Fruit fly (Drosophila melanogaster): ENCODE data around the gene Acp24A4.

DNA sequence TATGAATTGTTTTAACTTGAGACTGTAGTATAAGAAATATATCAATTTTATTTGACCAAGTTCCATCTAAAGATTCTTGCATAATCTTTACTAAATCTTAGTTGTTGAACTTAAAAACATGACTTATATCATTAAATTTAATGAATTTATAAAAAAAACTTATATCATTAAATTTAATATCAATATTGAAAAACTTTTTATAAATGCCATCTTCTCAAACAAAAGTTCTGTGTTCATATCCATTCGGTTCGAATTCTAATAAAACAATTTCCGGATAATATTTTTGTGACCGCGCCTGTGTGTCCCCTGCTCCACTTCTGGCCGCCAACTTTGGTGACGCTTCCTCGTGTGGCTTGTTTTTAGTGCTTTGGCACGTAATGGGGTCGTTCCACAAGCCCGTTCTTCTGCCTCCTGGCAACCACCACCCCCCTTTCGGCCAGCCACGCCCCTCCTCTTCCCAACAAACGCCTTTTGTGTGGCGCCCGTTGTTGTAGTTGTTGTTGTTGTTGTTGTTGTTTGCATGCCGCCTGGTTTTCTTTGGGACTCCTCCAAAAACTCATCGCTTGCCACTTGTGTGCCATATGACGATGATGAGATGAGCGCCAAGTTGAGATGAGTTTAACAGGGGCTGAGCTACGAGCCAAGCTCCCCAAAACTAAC is 43.4 kb upstream of the Acp24A4 start:
- no peak for TF ChIP-seq rn (GFP tag; IDR thresholded peaks at IDR 0.05)
- TF ChIP-seq EcR (GFP tag; optimal IDR thresholded peaks at IDR 0.05) = no peak
- TF ChIP-seq CG32121 (GFP tag; IDR thresholded peaks at IDR 0.05) = peak; percentile 21; the same call in 1 of the 2 replicates
- TF ChIP-seq CG14655 (GFP tag; optimal IDR thresholded peaks at IDR 0.05) = peak; percentile 50
- no peak for TF ChIP-seq Snoo (tag; optimal IDR thresholded peaks at IDR 0.05)
- no peak for TF ChIP-seq CG17806 (tag; optimal IDR thresholded peaks at IDR 0.05)
- TF ChIP-seq D1 (tag; optimal IDR thresholded peaks at IDR 0.05) = no peak
- no peak for TF ChIP-seq CG34367 (tag; optimal IDR thresholded peaks at IDR 0.05)
- no peak for TF ChIP-seq CG10348 (GFP tag; IDR thresholded peaks at IDR 0.05)

Measured in whole organism, pupa.